Worm (Caenorhabditis elegans) whole organism, late embryonic: Measurements from ENCODE around the gene hil-7.

ENCODE experiments used
- C08G9.2 ChIP-seq: sonication (generic microtip); optimal IDR thresholded peaks from 2 replicates; lab custom pipeline; 2016; ENCODE audit warnings: mild to moderate bottlenecking, missing genetic modification characterization, moderate library complexity, missing compliant biosample characterization
- C38D4.7 ChIP-seq: fragments of 200-800 bp; sonication (Bioruptor generic); optimal IDR thresholded peaks from 2 replicates; lab custom pipeline; 2018; ENCODE audit warnings: mild to moderate bottlenecking, missing genetic modification characterization, moderate library complexity, missing compliant biosample characterization
- T23F11.4 ChIP-seq: fragments of 200-800 bp; sonication (Bioruptor generic); optimal IDR thresholded peaks from 2 replicates; lab custom pipeline; 2018; ENCODE audit warnings: mild to moderate bottlenecking, missing genetic modification characterization, missing compliant biosample characterization
- ahr-1 ChIP-seq: sonication (generic microtip); optimal IDR thresholded peaks from 2 replicates; lab custom pipeline; 2016; ENCODE audit warnings: missing genetic modification characterization, missing compliant biosample characterization
- ceh-18 ChIP-seq: sonication (generic microtip); optimal IDR thresholded peaks from 2 replicates; lab custom pipeline; 2016; ENCODE audit warnings: missing genetic modification characterization, missing compliant biosample characterization
- ceh-2 ChIP-seq: sonication (generic microtip); optimal IDR thresholded peaks from 2 replicates; lab custom pipeline; 2016; ENCODE audit warnings: missing genotype, missing genetic modification characterization, missing compliant biosample characterization
- ceh-22 ChIP-seq: sonication (generic microtip); optimal IDR thresholded peaks from 2 replicates; lab custom pipeline; 2017; ENCODE audit warnings: missing biosample characterization, missing genetic modification characterization
- ceh-30 ChIP-seq: fragments of 150-350 bp; optimal IDR thresholded peaks from 2 replicates; lab custom pipeline; 2014; ENCODE audit warnings: missing biosample characterization, missing genetic modification characterization
- ceh-45 ChIP-seq: fragments of 200-800 bp; sonication (Bioruptor generic); IDR thresholded peaks from 2 replicates; pipeline ENCODE4 v1.3.6; 2022; ENCODE audit warnings: missing genetic modification reagents, missing genetic modification characterization, missing compliant biosample characterization
- che-1 ChIP-seq: sonication (generic microtip); optimal IDR thresholded peaks from 2 replicates; lab custom pipeline; 2016; ENCODE audit warnings: mild to moderate bottlenecking, missing genetic modification characterization, missing compliant biosample characterization
- dve-1 ChIP-seq: sonication (generic microtip); optimal IDR thresholded peaks from 2 replicates; lab custom pipeline; 2017; ENCODE audit warnings: antibody characterized with exemption, mild to moderate bottlenecking, missing genetic modification characterization, missing compliant biosample characterization
- elt-4 ChIP-seq: sonication (generic microtip); optimal IDR thresholded peaks from 2 replicates; lab custom pipeline; 2016; ENCODE audit warnings: missing genetic modification characterization, missing compliant biosample characterization
- ets-4 ChIP-seq: sonication (generic microtip); optimal IDR thresholded peaks from 2 replicates; lab custom pipeline; 2016; ENCODE audit warnings: missing genetic modification characterization, missing compliant biosample characterization
- fkh-10 ChIP-seq: fragments of 150-350 bp; optimal IDR thresholded peaks from 2 replicates; lab custom pipeline; 2014; ENCODE audit warnings: missing biosample characterization, missing genetic modification reagents, missing genetic modification characterization
- gmeb-2 ChIP-seq: sonication (generic microtip); optimal IDR thresholded peaks from 2 replicates; lab custom pipeline; 2016; ENCODE audit warnings: missing genetic modification characterization, inconsistent platforms, missing compliant biosample characterization
- hlh-8 ChIP-seq: sonication (generic microtip); optimal IDR thresholded peaks from 2 replicates; lab custom pipeline; 2016; ENCODE audit warnings: missing genotype, missing genetic modification characterization, missing compliant biosample characterization
- lim-6 ChIP-seq: sonication (generic microtip); optimal IDR thresholded peaks from 2 replicates; lab custom pipeline; 2016; ENCODE audit warnings: missing genetic modification characterization, missing compliant biosample characterization
- mec-3 ChIP-seq: sonication (generic microtip); optimal IDR thresholded peaks from 2 replicates; lab custom pipeline; 2016; ENCODE audit warnings: borderline replicate concordance, missing genetic modification characterization, missing compliant biosample characterization
- npax-4 ChIP-seq: sonication (generic microtip); optimal IDR thresholded peaks from 2 replicates; lab custom pipeline; 2016; ENCODE audit warnings: missing genetic modification characterization, missing compliant biosample characterization
- odd-2 ChIP-seq: sonication (generic microtip); optimal IDR thresholded peaks from 2 replicates; lab custom pipeline; 2017; ENCODE audit warnings: antibody characterized with exemption, mild to moderate bottlenecking, missing genetic modification characterization, missing compliant biosample characterization
- pag-3 ChIP-seq: sonication (generic microtip); optimal IDR thresholded peaks from 2 replicates; lab custom pipeline; 2016; ENCODE audit warnings: missing compliant biosample characterization, missing genetic modification characterization, borderline replicate concordance
- pat-9 ChIP-seq: fragments of 200-800 bp; sonication (Bioruptor generic); optimal IDR thresholded peaks from 2 replicates; lab custom pipeline; 2018; ENCODE audit warnings: mild to moderate bottlenecking, missing genetic modification characterization, moderate library complexity, missing compliant biosample characterization
- pax-1 ChIP-seq: fragments of 150-350 bp; optimal IDR thresholded peaks from 2 replicates; lab custom pipeline; 2014; ENCODE audit warnings: missing biosample characterization, missing genetic modification characterization
- pha-2 ChIP-seq: sonication (generic microtip); optimal IDR thresholded peaks from 2 replicates; lab custom pipeline; 2017; ENCODE audit warnings: mild to moderate bottlenecking, missing genetic modification characterization, missing compliant biosample characterization
- pha-4 ChIP-seq: fragments of 150-350 bp; optimal IDR thresholded peaks from 2 replicates; lab custom pipeline; 2018; ENCODE audit warnings: missing biosample characterization, missing genetic modification reagents, missing genetic modification characterization
- pqm-1 ChIP-seq: sonication (generic microtip); optimal IDR thresholded peaks from 2 replicates; lab custom pipeline; 2016; ENCODE audit warnings: missing genetic modification characterization, missing compliant biosample characterization
- pros-1 ChIP-seq: fragments of 150-350 bp; optimal IDR thresholded peaks from 2 replicates; lab custom pipeline; 2014; ENCODE audit warnings: missing biosample characterization, missing genetic modification reagents, missing genetic modification characterization
- ref-2 ChIP-seq: sonication (generic microtip); optimal IDR thresholded peaks from 2 replicates; lab custom pipeline; 2016; ENCODE audit warnings: missing genetic modification characterization, missing compliant biosample characterization
- rnt-1 ChIP-seq: sonication (generic microtip); optimal IDR thresholded peaks from 2 replicates; lab custom pipeline; 2016; ENCODE audit warnings: missing genetic modification characterization, missing compliant biosample characterization
- sdc-2 ChIP-seq: sonication (generic microtip); optimal IDR thresholded peaks from 2 replicates; lab custom pipeline; 2016; ENCODE audit warnings: missing genotype, missing genetic modification characterization, missing compliant biosample characterization
- sox-4 ChIP-seq: sonication (generic microtip); optimal IDR thresholded peaks from 2 replicates; lab custom pipeline; 2017; ENCODE audit warnings: mild to moderate bottlenecking, missing genetic modification characterization, inconsistent platforms, missing compliant biosample characterization
- syd-9 ChIP-seq: sonication (generic microtip); optimal IDR thresholded peaks from 2 replicates; lab custom pipeline; 2016; ENCODE audit warnings: mild to moderate bottlenecking, missing genetic modification characterization, moderate library complexity, missing compliant biosample characterization
- unc-42 ChIP-seq: sonication (generic microtip); optimal IDR thresholded peaks from 2 replicates; lab custom pipeline; 2016; ENCODE audit warnings: missing genotype, missing genetic modification characterization, missing compliant biosample characterization
- unc-86 ChIP-seq: sonication (generic microtip); optimal IDR thresholded peaks from 2 replicates; lab custom pipeline; 2016; ENCODE audit warnings: missing genetic modification characterization, missing compliant biosample characterization
- zip-5 ChIP-seq: sonication (generic microtip); optimal IDR thresholded peaks from 2 replicates; lab custom pipeline; 2016; ENCODE audit warnings: missing genetic modification characterization, missing compliant biosample characterization

hil-7 gene

DNA sequence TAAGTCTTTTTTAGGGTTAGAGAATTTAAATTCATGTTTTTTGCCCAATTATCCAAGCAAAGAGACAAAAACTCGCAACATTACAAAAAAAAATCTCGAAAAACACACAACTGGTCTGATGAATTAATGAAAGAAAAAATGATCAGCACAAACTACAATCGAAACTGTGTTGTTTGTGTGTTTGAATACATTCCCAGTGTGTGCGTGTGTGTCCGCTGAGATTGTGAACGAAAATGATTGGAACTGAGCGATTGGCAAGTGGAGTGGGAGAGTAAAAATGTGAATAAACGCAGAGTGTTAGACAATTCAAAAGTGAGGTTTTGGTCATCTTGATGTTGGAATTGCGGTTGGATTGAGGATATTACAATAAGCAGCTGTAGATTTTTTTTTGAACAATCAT is 39.5 kb upstream of the hil-7 start:
- no peak for TF ChIP-seq pag-3 (tag; lab: Kevin White, UChicago)
- no peak for TF ChIP-seq sox-4 (tag; lab: Kevin White, UChicago)
- TF ChIP-seq fkh-10 (GFP tag; lab: Kevin White, UChicago): no peak
- no peak for TF ChIP-seq ceh-45 (GFP tag; lab: Robert Waterston, UW)
- no peak for TF ChIP-seq odd-2 (tag; lab: Kevin White, UChicago)
- no peak for TF ChIP-seq hlh-8 (tag; lab: Kevin White, UChicago)
- no peak for TF ChIP-seq mec-3
- TF ChIP-seq, all 69 proteins: peak for 0

DNA sequence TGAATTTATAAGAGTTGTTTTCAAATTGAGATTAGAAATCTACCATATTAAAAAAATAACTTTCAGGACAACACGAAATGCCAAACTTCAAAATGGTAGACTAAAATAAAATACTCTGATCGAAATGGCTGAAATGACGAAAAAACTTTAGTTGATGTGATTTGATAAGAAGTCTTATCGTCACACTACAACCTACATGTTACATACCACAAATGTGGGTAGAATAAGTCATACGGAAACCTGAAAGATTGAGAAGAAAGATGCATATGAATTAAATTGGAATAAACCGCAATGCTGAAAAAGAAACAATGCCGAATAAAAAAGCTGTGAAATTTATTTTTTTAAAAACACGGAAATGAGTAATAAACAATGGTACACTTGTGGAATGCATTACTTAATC is 39.1 kb upstream of the hil-7 start:
- TF ChIP-seq sdc-2: no peak
- no peak for TF ChIP-seq ceh-2 (tag; lab: Kevin White, UChicago)
- TF ChIP-seq lim-6 (tag; lab: Kevin White, UChicago): no peak
- TF ChIP-seq C38D4.7 (GFP tag; lab: Kevin White, UChicago): no peak
- TF ChIP-seq pag-3 (tag; lab: Kevin White, UChicago): no peak
- no peak for TF ChIP-seq fkh-10 (GFP tag; lab: Kevin White, UChicago)
- no peak for TF ChIP-seq mec-3
- no peak for TF ChIP-seq pha-4 (tag; lab: Kevin White, UChicago)
- TF ChIP-seq syd-9 (tag; lab: Kevin White, UChicago): no peak

DNA sequence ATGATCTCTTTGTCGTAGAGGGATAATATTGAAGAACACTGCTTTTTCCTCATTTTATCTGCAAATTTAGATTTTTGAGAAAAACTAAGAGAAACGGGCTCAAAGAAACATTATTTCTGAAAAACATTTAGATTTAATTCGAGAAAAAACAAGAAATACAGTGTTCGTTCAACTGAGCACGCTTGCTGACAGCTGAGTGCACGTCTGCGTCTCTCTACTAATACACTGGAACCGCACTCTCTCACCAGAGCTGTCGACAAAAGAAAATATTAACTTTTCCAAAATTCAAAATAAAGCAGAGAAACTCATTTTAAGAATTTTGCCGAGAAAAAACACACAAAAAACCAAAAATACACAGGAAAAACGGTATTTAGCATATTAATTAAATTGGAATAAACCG is 32.8 kb upstream of the hil-7 start, which contains the start of gene drh-1:
TSS of gene drh-1 (minus strand) at position 58 of the 400 bp plus-strand sequence.
- TF ChIP-seq unc-42 (tag; lab: Kevin White, UChicago) (no peak), elt-4 (tag; lab: Kevin White, UChicago) (no peak)

DNA sequence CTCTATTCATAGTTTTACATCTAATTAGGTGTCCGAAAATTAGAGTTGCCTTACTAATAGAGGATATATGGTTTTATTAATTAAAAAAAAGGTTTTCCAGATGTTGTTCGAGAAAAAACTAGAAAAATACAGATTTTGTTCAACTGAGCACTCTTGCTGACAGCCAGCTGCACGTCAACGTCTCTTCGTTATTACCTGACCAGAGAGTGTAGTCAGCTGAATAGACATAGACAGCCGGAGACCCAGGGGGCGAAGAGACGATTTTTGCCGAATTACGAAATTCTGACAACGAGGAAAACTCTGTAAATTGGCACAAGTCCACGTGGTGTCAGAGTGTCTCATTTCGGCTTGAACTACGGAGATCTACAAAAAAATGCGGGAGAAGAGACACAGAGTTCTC is 27.5 kb upstream of the hil-7 start:
- no peak for TF ChIP-seq gmeb-2 (tag; lab: Kevin White, UChicago)
- TF ChIP-seq pat-9 (tag; lab: Kevin White, UChicago): no peak

DNA sequence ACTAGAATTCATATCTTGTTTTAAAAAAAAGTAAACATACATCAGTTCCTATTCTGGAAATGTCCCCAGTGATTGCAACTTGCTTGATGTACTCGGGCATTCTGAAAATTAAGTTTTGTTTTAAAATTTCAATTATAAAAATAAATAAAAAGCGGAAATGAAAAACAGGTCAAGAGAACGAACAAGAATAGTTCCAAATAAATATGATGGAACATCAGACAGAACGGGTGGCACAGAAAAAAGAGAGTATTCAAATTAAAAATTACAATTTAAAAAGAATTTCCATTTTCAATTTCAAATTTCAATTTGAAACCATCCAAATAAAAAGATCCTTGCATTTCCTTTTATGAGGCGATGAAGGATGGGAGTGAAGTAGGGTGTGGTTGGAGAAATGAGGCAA is 24.9 kb upstream of the hil-7 start, which contains the start of gene C01B10.3:
TSS of gene C01B10.3 (minus strand) at position 101 of the 400 bp plus-strand sequence.
- TF ChIP-seq pha-2 (tag; lab: Kevin White, UChicago): no peak
- no peak for TF ChIP-seq ceh-45 (GFP tag; lab: Robert Waterston, UW)
- no peak for TF ChIP-seq sox-4 (tag; lab: Kevin White, UChicago)
- no peak for TF ChIP-seq T23F11.4 (GFP tag; lab: Kevin White, UChicago)
- TF ChIP-seq ceh-18 (tag; lab: Kevin White, UChicago): no peak
- no peak for TF ChIP-seq ceh-30 (tag; lab: Kevin White, UChicago)
- TF ChIP-seq npax-4 (tag; lab: Kevin White, UChicago): no peak
- TF ChIP-seq ref-2 (tag; lab: Kevin White, UChicago): no peak
- no peak for TF ChIP-seq che-1
- TF ChIP-seq pha-4 (tag; lab: Kevin White, UChicago): no peak
- no peak for TF ChIP-seq fkh-10 (GFP tag; lab: Kevin White, UChicago)
- no peak for TF ChIP-seq ceh-2 (tag; lab: Kevin White, UChicago)
- TF ChIP-seq unc-86: no peak
- TF ChIP-seq pros-1 (tag; lab: Kevin White, UChicago): no peak
- TF ChIP-seq pax-1 (tag; lab: Kevin White, UChicago): no peak
- TF ChIP-seq rnt-1 (tag; lab: Kevin White, UChicago): no peak

DNA sequence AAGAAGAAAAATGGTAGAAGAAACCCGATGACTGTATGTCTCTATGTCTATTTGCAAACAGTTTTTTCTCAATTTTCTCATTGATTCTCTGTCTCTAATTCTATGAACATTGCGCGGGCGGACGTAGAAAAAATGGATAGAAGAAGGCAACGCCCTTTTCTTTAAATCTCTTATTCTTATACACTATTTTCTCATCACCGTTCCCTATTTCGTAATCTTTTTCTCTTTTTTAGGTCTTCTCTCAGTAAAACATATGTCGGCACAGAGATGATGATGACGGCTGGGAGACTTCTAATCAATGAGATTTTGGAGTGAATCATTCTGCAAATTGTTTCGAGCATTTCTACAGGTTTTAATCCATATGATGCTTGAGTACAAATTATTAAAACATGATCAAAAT is 24.0 kb upstream of the hil-7 start:
- TF ChIP-seq pros-1 (tag; lab: Kevin White, UChicago): no peak
- TF ChIP-seq dve-1 (tag; lab: Kevin White, UChicago): no peak
- no peak for TF ChIP-seq elt-4 (tag; lab: Kevin White, UChicago)
- no peak for TF ChIP-seq pha-4 (tag; lab: Kevin White, UChicago)
- no peak for TF ChIP-seq ceh-22
- TF ChIP-seq zip-5 (tag; lab: Kevin White, UChicago): no peak
- no peak for TF ChIP-seq ahr-1 (tag; lab: Kevin White, UChicago)
- TF ChIP-seq C38D4.7 (GFP tag; lab: Kevin White, UChicago): no peak
- TF ChIP-seq gmeb-2 (tag; lab: Kevin White, UChicago): no peak
- no peak for TF ChIP-seq pha-2 (tag; lab: Kevin White, UChicago)
- no peak for TF ChIP-seq pqm-1
- TF ChIP-seq T23F11.4 (GFP tag; lab: Kevin White, UChicago): no peak
- TF ChIP-seq ceh-18 (tag; lab: Kevin White, UChicago): no peak
- TF ChIP-seq pat-9 (tag; lab: Kevin White, UChicago): no peak
- no peak for TF ChIP-seq C08G9.2 (tag; lab: Kevin White, UChicago)
- no peak for TF ChIP-seq ets-4 (tag; lab: Kevin White, UChicago)
- TF ChIP-seq ceh-45 (GFP tag; lab: Robert Waterston, UW): no peak
- TF ChIP-seq, all 69 proteins: peak for 0
